Worm (Caenorhabditis elegans) whole organism, L1 larva: ENCODE results near the gene ZK899.6.

Experiments used
- mef-2 ChIP-seq: fragments of 150-350 bp; optimal IDR thresholded peaks from 2 replicates; lab custom pipeline; 2014; ENCODE audit warnings: missing biosample characterization, missing genetic modification characterization
- nhr-19 ChIP-seq: fragments of 200-800 bp; sonication (Bioruptor generic); conservative IDR thresholded peaks from 2 replicates; pipeline ENCODE4 v1.3.6; 2022; ENCODE audit warnings: missing genetic modification characterization, missing compliant biosample characterization
- unc-62 ChIP-seq: fragments of 150-350 bp; optimal IDR thresholded peaks from 2 replicates; lab custom pipeline; 2014; ENCODE audit warnings: missing biosample characterization, missing genetic modification reagents, missing genetic modification characterization

DNA sequence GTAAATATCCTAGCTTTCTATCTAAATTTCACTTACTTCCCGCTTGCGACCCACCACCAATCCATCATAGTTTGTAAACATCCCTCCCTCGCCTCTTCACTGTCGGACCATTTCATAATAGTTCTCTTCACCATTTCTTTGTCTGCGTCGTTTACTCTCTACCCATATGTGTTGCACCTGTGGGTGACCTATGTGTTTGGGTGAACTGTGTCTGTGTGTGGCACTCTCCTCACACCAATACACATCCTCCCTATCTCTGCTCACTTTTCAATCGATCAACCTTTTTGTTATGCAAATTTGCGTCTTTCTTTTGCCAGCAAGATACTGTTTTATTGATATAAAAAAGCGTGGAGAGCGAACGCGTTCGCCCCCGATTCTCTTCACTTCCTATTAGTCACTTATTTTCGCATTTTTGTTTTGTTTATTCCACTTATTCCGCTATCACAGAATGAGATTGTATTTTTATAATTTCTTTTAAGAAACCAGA is 41.8 kb downstream of the ZK899.6 start:
- TF ChIP-seq unc-62 (no peak), mef-2 (tag; lab: Kevin White, UChicago) (no peak), nhr-19 (no peak)
